Fruit fly (Drosophila melanogaster): ENCODE data around the gene CG12017.

DNA sequence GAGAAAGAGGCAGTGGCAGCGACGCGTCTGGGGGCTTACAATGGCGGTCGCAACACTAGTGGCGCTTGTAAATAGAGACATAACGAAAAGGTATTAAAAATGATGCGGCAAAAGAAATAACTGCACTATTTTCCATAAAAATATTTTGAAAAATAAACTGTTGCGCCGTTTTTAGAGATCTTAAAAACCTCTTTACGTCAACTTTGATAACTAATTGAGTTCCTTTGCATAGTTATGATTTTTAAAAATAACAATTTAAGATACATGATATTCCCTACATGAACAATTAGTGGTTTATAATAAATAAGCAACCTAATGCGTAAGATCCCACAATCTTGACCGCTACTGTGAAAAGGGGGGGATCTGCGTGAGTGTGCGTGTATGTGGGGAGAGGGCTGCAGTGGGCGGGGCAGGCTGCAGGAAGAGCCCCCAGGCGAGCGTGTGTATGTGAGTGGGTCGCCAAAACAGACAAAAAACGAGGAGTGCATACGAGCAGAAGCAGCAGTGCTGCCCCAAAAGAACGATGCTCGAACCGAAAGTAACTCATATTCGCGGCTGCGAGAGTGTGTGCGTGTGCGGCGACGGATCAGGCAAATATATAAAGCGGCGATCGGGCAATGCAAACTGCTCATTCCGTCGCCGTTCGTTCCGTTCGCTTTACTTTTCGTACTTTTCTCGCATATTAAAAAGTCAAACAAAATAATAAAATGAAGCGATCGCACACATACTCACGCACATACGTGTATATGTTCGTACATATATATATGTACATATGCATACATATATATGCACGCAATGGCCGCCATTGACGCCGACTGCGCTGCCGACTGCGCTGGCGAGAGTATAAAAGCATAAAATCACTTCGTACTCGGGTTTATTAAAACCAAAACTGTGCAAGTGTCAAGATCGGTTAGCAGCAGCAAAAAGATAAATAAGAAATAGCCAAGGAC, 31.1 kb upstream of the CG12017 start:
- TF ChIP-seq h (optimal IDR thresholded peaks at IDR 0.05) (no peak), psq (optimal IDR thresholded peaks at IDR 0.05) (no peak)

All from Kc167 (cell line).